Worm (Caenorhabditis elegans): ENCODE results near the gene M117.4.

DNA sequence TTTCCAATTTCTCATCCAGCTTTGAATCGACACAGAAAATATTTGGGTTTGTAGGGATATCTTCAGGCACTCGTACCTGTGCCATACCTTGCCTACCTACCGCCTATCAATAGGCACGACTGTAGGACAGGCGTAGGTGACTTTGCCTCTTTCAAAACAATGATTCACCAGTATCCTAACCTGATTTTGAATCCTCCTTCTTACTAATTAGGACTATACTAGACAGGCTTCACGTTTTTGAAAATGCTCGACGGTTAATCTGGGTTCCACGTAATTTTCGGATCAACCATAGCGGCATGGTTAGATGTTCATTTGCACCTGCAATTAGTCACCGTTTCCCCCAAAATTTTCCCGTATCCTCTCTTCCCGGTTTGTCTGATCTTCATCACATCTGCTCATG lies 35.1 kb upstream of the M117.4 start:
- TF ChIP-seq aly-2 (tag; optimal IDR thresholded peaks at IDR 0.05) (no peak), ceh-82 (tag; optimal IDR thresholded peaks at IDR 0.05) (no peak), nhr-25 (tag; optimal IDR thresholded peaks at IDR 0.05) (no peak), skn-1 (tag; optimal IDR thresholded peaks at IDR 0.05) (no peak), lin-39 (tag; optimal IDR thresholded peaks at IDR 0.05) (no peak), egl-5 (tag; optimal IDR thresholded peaks at IDR 0.05) (no peak), nhr-76 (tag; optimal IDR thresholded peaks at IDR 0.05) (no peak), unc-62 (GFP tag; optimal IDR thresholded peaks at IDR 0.05) (no peak), nhr-67 (tag; optimal IDR thresholded peaks at IDR 0.05) (no peak), nfya-1 (tag; optimal IDR thresholded peaks at IDR 0.05; ENCODE audit: insufficient read depth) (no peak), nhr-77 (tag; optimal IDR thresholded peaks at IDR 0.05) (no peak), snpc-4 (tag; optimal IDR thresholded peaks at IDR 0.05) (no peak), egl-27 (tag; optimal IDR thresholded peaks at IDR 0.05) (no peak)

All from whole organism, L3 larva.